Fruit fly (Drosophila melanogaster) whole organism, adult: Measurements from ENCODE around the gene RhoGAP93B.

Experiments
- CG12768 ChIP-seq: fragments of 200-800 bp; sonication (Bioruptor generic); optimal IDR thresholded peaks from 2 replicates; lab custom pipeline; 2017; ENCODE audit warnings: missing biosample characterization, missing genetic modification characterization, mild to moderate bottlenecking, moderate library complexity, missing genetic modification reagents
- CG1620 ChIP-seq: fragments of 200-800 bp; sonication (Bioruptor generic); optimal IDR thresholded peaks from 2 replicates; lab custom pipeline; 2016; ENCODE audit warnings: missing biosample characterization, missing genetic modification characterization
- CG33017 ChIP-seq: fragments of 200-800 bp; sonication (Bioruptor generic); optimal IDR thresholded peaks from 2 replicates; lab custom pipeline; 2018; ENCODE audit warnings: missing biosample characterization, mild to moderate bottlenecking, missing genetic modification characterization, moderate library complexity
- CG7101 ChIP-seq: fragments of 200-800 bp; sonication (Bioruptor generic); optimal IDR thresholded peaks from 2 replicates; lab custom pipeline; 2018; ENCODE audit warnings: missing biosample characterization, mild to moderate bottlenecking, missing genetic modification characterization, moderate library complexity
- Clk ChIP-seq: fragments of 200-800 bp; sonication (Bioruptor generic); optimal IDR thresholded peaks from 2 replicates; lab custom pipeline; 2017; ENCODE audit warnings: missing biosample characterization, missing genetic modification characterization
- cic ChIP-seq: fragments of 200-800 bp; sonication (Bioruptor generic); optimal IDR thresholded peaks from 2 replicates; lab custom pipeline; 2017; ENCODE audit warnings: missing biosample characterization, mild to moderate bottlenecking, missing genetic modification characterization, moderate library complexity
- ovo ChIP-seq: fragments of 200-800 bp; sonication (Bioruptor generic); optimal IDR thresholded peaks from 2 replicates; lab custom pipeline; 2016; ENCODE audit warnings: missing biosample characterization, missing genetic modification characterization
- tj ChIP-seq: fragments of 200-800 bp; sonication (Bioruptor generic); optimal IDR thresholded peaks from 3 replicates; lab custom pipeline; 2017; ENCODE audit warnings: missing biosample characterization, mild to moderate bottlenecking, missing genetic modification characterization, moderate library complexity

DNA sequence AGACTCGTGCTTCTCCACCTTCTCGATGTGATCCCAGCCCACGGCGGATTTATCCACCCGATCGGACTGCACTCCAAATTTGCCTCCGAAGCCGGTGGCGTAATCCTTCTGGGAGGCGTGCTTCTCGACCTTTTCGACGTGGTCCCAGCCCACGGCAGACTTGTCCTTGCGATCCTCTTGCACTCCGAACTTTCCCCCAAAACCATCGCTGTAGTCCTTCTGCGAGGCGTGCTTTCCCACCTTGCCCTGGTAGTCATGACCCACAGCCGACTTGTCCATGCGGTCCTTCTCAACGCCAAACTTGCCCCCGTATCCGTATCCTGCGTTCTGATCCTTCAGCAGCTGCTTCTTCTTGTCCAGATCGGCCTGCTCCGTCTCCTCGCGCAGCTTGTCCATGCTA is 34.2 kb downstream of the RhoGAP93B start:
- TF ChIP-seq CG33017 (no peak), CG1620 (GFP tag; lab: Kevin White, UChicago) (no peak), Clk (GFP tag; lab: Kevin White, UChicago) (no peak), cic (no peak), CG12768 (GFP tag; lab: Kevin White, UChicago) (no peak), ovo (GFP tag; lab: Kevin White, UChicago) (no peak), tj (GFP tag; lab: Kevin White, UChicago) (no peak), CG7101 (tag; lab: Kevin White, UChicago) (no peak)
